Worm (Caenorhabditis elegans) whole organism, midembryonic: ENCODE measurements around the gene F52G2.3.

ENCODE experiments used
- T22C8.4 ChIP-seq: fragments of 200-800 bp; sonication (Bioruptor generic); IDR thresholded peaks from 2 replicates; pipeline ENCODE4 v1.3.6; 2022; ENCODE audit warnings: missing genetic modification characterization, missing compliant biosample characterization
- cog-1 ChIP-seq: sonication (generic microtip); optimal IDR thresholded peaks from 2 replicates; lab custom pipeline; 2016; ENCODE audit warnings: missing genetic modification characterization, missing compliant biosample characterization
- flt-1 ChIP-seq: fragments of 200-800 bp; sonication (Bioruptor generic); IDR thresholded peaks from 2 replicates; pipeline ENCODE4 v1.3.6; 2022; ENCODE audit warnings: missing genetic modification characterization, missing compliant biosample characterization
- klf-2 ChIP-seq: fragments of 200-800 bp; sonication (Bioruptor generic); conservative IDR thresholded peaks from 2 replicates; pipeline ENCODE4 v1.3.6; 2022; ENCODE audit warnings: missing genetic modification reagents, missing genetic modification characterization, missing compliant biosample characterization
- med-1 ChIP-seq: sonication (generic microtip); optimal IDR thresholded peaks from 2 replicates; lab custom pipeline; 2017; ENCODE audit warnings: missing genetic modification characterization, mild to moderate bottlenecking, missing compliant biosample characterization, antibody characterized with exemption, missing genetic modification reagents; ENCODE audit not compliant: insufficient read depth
- ztf-23 ChIP-seq: fragments of 200-800 bp; sonication (Bioruptor generic); IDR thresholded peaks from 2 replicates; pipeline ENCODE4 v1.3.6; 2022; ENCODE audit warnings: missing genetic modification reagents, missing genetic modification characterization, missing compliant biosample characterization
- ztf-29 ChIP-seq: fragments of 200-800 bp; sonication (Bioruptor generic); IDR thresholded peaks from 2 replicates; pipeline ENCODE4 v1.3.6; 2022; ENCODE audit warnings: missing genetic modification reagents, missing genetic modification characterization, missing compliant biosample characterization

DNA sequence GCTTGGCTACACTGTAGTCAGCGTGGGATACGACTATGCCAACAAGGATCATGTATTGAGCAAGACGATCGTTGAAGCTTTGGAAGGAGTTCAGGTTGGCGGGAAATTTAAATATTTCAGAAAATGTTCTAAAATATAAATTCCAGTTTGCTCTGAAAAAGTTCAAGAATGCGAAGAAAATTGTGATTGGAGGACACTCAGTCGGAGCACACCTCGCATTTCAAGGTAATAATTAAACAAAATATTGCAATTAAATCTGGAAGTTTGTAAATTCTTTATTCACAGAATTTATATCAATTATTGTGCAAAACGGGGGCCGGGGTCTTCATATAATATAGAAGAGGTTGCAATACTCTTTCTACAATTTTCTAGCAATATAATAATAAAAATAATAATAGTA, 38.0 kb downstream of the F52G2.3 start:
- TF ChIP-seq ztf-29 (GFP tag; lab: Robert Waterston, UW), result no peak
- no peak for TF ChIP-seq ztf-23 (GFP tag; lab: Robert Waterston, UW)
- TF ChIP-seq flt-1 (GFP tag; lab: Robert Waterston, UW), result no peak
- no peak for TF ChIP-seq klf-2 (GFP tag; lab: Robert Waterston, UW)
- TF ChIP-seq cog-1, result no peak
- TF ChIP-seq med-1 (GFP tag; lab: Kevin White, UChicago), result no peak
- no peak for TF ChIP-seq T22C8.4 (GFP tag; lab: Robert Waterston, UW)
